Worm (Caenorhabditis elegans) whole organism, L1 larva: ENCODE measurements around the gene sru-37.

Experiments
- C16A3.4 ChIP-seq: fragments of 150-350 bp; optimal IDR thresholded peaks from 2 replicates; lab custom pipeline; 2014; ENCODE audit warnings: missing biosample characterization, missing genetic modification characterization
- C34B4.2 ChIP-seq: sonication (generic microtip); optimal IDR thresholded peaks from 2 replicates; lab custom pipeline; 2017; ENCODE audit warnings: mild to moderate bottlenecking, missing genetic modification characterization, missing compliant biosample characterization
- ama-1 ChIP-seq: fragments of 150-350 bp; optimal IDR thresholded peaks from 2 replicates; lab custom pipeline; 2014
- ceh-82 ChIP-seq, 3 experiments: fragments of 150-350 bp in 1 of 3; sonication (generic microtip) in 2 of 3; optimal IDR thresholded peaks; 2 replicates each; lab custom pipeline; 2014 to 2017; ENCODE audit warnings: missing biosample characterization in 3 of 3, missing genetic modification characterization in 3 of 3
- ces-1 ChIP-seq: fragments of 150-350 bp; optimal IDR thresholded peaks from 2 replicates; lab custom pipeline; 2014; ENCODE audit warnings: missing biosample characterization, missing genetic modification reagents, missing genetic modification characterization
- efl-1 ChIP-seq, 4 experiments: fragments of 150-350 bp; optimal IDR thresholded peaks in 3 of 4; peaks in 1 of 4; 1 replicate in 1 of 4; 2 replicates in 3 of 4; lab custom pipeline; 2014; ENCODE audit warnings: missing biosample characterization in 2 of 4, missing genetic modification characterization in 2 of 4, missing genetic modification reagents in 2 of 4
- elt-2 ChIP-seq: sonication (generic microtip); optimal IDR thresholded peaks from 2 replicates; lab custom pipeline; 2016; ENCODE audit warnings: missing genetic modification characterization, mild to moderate bottlenecking, inconsistent platforms, missing compliant biosample characterization, missing genetic modification reagents
- elt-3 ChIP-seq, 6 experiments: fragments of 150-350 bp in 1 of 6; sonication (generic microtip); optimal IDR thresholded peaks; 2 replicates each; lab custom pipeline; 2017 to 2018; ENCODE audit warnings: missing biosample characterization in 6 of 6, missing genetic modification characterization in 6 of 6, inconsistent platforms in 1 of 6
- fkh-10 ChIP-seq: sonication (generic microtip); optimal IDR thresholded peaks from 2 replicates; lab custom pipeline; 2017; ENCODE audit warnings: missing biosample characterization, missing genetic modification reagents, missing genetic modification characterization
- fos-1 ChIP-seq: fragments of 150-350 bp; optimal IDR thresholded peaks from 2 replicates; lab custom pipeline; 2014; ENCODE audit warnings: missing biosample characterization, missing genetic modification characterization
- hlh-17 ChIP-seq: fragments of 200-800 bp; sonication (Bioruptor generic); optimal IDR thresholded peaks from 2 replicates; lab custom pipeline; 2018; ENCODE audit warnings: missing genetic modification characterization, mild to moderate bottlenecking, missing compliant biosample characterization, moderate library complexity, borderline replicate concordance
- hpl-2 ChIP-seq: fragments of 150-350 bp; optimal IDR thresholded peaks from 2 replicates; lab custom pipeline; 2014; ENCODE audit warnings: missing biosample characterization, missing genetic modification reagents, missing genetic modification characterization
- irx-1 ChIP-seq: sonication (generic microtip); optimal IDR thresholded peaks from 2 replicates; lab custom pipeline; 2016; ENCODE audit warnings: missing genetic modification characterization, missing compliant biosample characterization
- isw-1 ChIP-seq: fragments of 200-800 bp; sonication (Bioruptor generic); IDR thresholded peaks from 2 replicates; pipeline ENCODE4 v1.3.6; 2022; ENCODE audit warnings: missing genetic modification characterization, missing compliant biosample characterization
- jun-1 ChIP-seq: fragments of 150-350 bp; optimal IDR thresholded peaks from 2 replicates; lab custom pipeline; 2014; ENCODE audit warnings: missing biosample characterization, missing genetic modification reagents, missing genetic modification characterization
- lin-13 ChIP-seq: fragments of 150-350 bp; optimal IDR thresholded peaks from 2 replicates; lab custom pipeline; 2014; ENCODE audit warnings: missing biosample characterization, missing genetic modification reagents, missing genetic modification characterization
- lin-14 ChIP-seq: fragments of 200-800 bp; sonication (Bioruptor generic); optimal IDR thresholded peaks from 2 replicates; lab custom pipeline; 2018; ENCODE audit warnings: mild to moderate bottlenecking, missing genetic modification characterization, moderate library complexity, missing compliant biosample characterization
- lin-15B ChIP-seq: fragments of 150-350 bp; sonication (generic microtip); optimal IDR thresholded peaks from 3 replicates; lab custom pipeline; 2014; ENCODE audit warnings: missing biosample characterization, missing genetic modification characterization
- lir-3 ChIP-seq: sonication (generic microtip); optimal IDR thresholded peaks from 2 replicates; lab custom pipeline; 2016; ENCODE audit warnings: mild to moderate bottlenecking, missing genetic modification characterization, moderate library complexity, missing compliant biosample characterization; ENCODE audit not compliant: poor library complexity
- lsy-2 ChIP-seq, 2 experiments: fragments of 150-350 bp; optimal IDR thresholded peaks; 2 replicates each; lab custom pipeline; 2014; ENCODE audit warnings: missing biosample characterization in 2 of 2, missing genetic modification characterization in 2 of 2
- mdl-1 ChIP-seq, 2 experiments: fragments of 150-350 bp; optimal IDR thresholded peaks; 2 replicates each; lab custom pipeline; 2014 to 2017; ENCODE audit warnings: missing biosample characterization in 2 of 2, missing genetic modification characterization in 2 of 2, inconsistent platforms in 1 of 2
- nhr-12 ChIP-seq: sonication (generic microtip); optimal IDR thresholded peaks from 2 replicates; lab custom pipeline; 2017; ENCODE audit warnings: missing biosample characterization, missing genetic modification characterization
- nhr-20 ChIP-seq: sonication (generic microtip); optimal IDR thresholded peaks from 2 replicates; lab custom pipeline; 2016; ENCODE audit warnings: mild to moderate bottlenecking, missing genetic modification characterization, missing compliant biosample characterization
- nhr-237 ChIP-seq: fragments of 150-350 bp; optimal IDR thresholded peaks from 2 replicates; lab custom pipeline; 2014; ENCODE audit warnings: missing biosample characterization, missing genetic modification characterization
- nhr-28 ChIP-seq: fragments of 150-350 bp; optimal IDR thresholded peaks from 2 replicates; lab custom pipeline; 2014; ENCODE audit warnings: missing biosample characterization, missing genetic modification characterization
- nhr-47 ChIP-seq: sonication (generic microtip); optimal IDR thresholded peaks from 2 replicates; lab custom pipeline; 2016; ENCODE audit warnings: mild to moderate bottlenecking, missing genetic modification characterization, moderate library complexity, missing compliant biosample characterization
- nhr-71 ChIP-seq: sonication (generic microtip); optimal IDR thresholded peaks from 2 replicates; lab custom pipeline; 2016; ENCODE audit warnings: mild to moderate bottlenecking, missing genetic modification characterization, moderate library complexity, missing compliant biosample characterization
- nhr-77 ChIP-seq: fragments of 150-350 bp; optimal IDR thresholded peaks from 2 replicates; lab custom pipeline; 2014; ENCODE audit warnings: missing biosample characterization, missing genetic modification characterization
- nhr-90 ChIP-seq: sonication (generic microtip); optimal IDR thresholded peaks from 2 replicates; lab custom pipeline; 2016; ENCODE audit warnings: mild to moderate bottlenecking, missing genetic modification characterization, missing compliant biosample characterization; ENCODE audit not compliant: poor library complexity
- rnt-1 ChIP-seq: sonication (generic microtip); optimal IDR thresholded peaks from 2 replicates; lab custom pipeline; 2016; ENCODE audit warnings: mild to moderate bottlenecking, missing genetic modification characterization, moderate library complexity, missing compliant biosample characterization
- snu-23 ChIP-seq: sonication (generic microtip); optimal IDR thresholded peaks from 2 replicates; lab custom pipeline; 2016; ENCODE audit warnings: missing genetic modification characterization, missing compliant biosample characterization
- sox-4 ChIP-seq: sonication (generic microtip); optimal IDR thresholded peaks from 2 replicates; lab custom pipeline; 2016; ENCODE audit warnings: missing genetic modification characterization, missing compliant biosample characterization
- sptf-1 ChIP-seq: fragments of 150-350 bp; optimal IDR thresholded peaks from 2 replicates; lab custom pipeline; 2014; ENCODE audit warnings: missing biosample characterization, missing genetic modification characterization
- swsn-7 ChIP-seq: sonication (generic microtip); optimal IDR thresholded peaks from 2 replicates; lab custom pipeline; 2016; ENCODE audit warnings: missing genetic modification characterization, missing compliant biosample characterization
- tbx-2 ChIP-seq: sonication (generic microtip); optimal IDR thresholded peaks from 2 replicates; lab custom pipeline; 2016; ENCODE audit warnings: missing genetic modification characterization, missing compliant biosample characterization
- unc-130 ChIP-seq: fragments of 150-350 bp; optimal IDR thresholded peaks from 2 replicates; lab custom pipeline; 2017; ENCODE audit warnings: missing biosample characterization, missing genetic modification characterization, inconsistent platforms
- unc-62 ChIP-seq: fragments of 150-350 bp; optimal IDR thresholded peaks from 2 replicates; lab custom pipeline; 2014; ENCODE audit warnings: missing biosample characterization, missing genetic modification reagents, missing genetic modification characterization
- unc-86 ChIP-seq: sonication (generic microtip); optimal IDR thresholded peaks from 2 replicates; lab custom pipeline; 2016; ENCODE audit warnings: missing genetic modification characterization, missing compliant biosample characterization
- unc-98 ChIP-seq: fragments of 200-800 bp; sonication (Bioruptor generic); IDR thresholded peaks from 2 replicates; pipeline ENCODE4 v1.3.6; 2022; ENCODE audit warnings: missing genetic modification characterization, missing compliant biosample characterization
- xbp-1 ChIP-seq: sonication (generic microtip); optimal IDR thresholded peaks from 2 replicates; lab custom pipeline; 2016; ENCODE audit warnings: missing genetic modification characterization, missing compliant biosample characterization

The sru-37 gene

DNA sequence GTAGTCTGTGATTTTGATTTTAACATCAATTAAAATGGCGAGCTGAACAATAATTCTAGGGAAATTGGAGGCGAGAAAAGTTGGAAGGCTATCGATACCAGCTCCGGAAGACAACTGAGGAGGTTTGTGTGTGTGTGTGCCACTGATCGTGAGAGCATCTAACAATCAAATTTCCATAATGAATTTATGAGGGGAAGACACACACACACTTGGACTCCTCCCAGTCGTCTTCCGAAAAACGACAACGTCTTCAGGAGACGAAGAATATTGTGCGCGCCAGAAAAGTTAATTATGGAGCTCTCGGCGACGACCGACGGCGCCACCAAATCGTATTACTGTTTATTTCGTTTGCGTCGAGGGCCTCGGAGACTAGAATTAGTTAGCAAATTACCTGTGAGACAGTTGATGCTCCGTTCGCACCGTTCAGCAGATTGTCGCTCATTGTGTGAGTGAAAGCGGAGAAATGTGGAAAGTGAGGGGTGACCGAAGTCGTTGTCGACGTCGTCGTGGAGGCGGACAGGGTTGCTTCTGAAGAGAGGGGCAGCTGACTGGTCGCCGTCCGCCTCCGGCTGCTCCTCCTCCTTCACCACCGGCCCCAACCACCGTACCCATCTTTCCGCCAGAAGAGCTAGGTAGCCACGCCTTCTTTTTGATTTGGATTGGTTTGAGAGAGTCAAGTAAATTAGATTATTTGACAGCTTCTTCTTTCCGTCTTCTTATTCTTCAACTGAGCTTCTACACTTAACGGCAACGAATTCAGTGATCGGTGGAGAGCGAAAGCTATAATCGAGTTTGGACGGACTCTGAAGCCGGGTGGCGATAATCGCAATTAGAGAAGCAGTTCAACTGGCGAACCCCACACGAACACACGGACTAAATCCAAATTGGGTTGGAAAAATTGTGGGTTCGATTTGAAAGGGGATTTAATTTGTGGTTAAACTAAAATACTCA, 36.2 kb upstream of the sru-37 start, which contains the start of gene unc-42:
TSS of gene unc-42 (minus strand) at position 564 of the 951 bp plus-strand sequence.
- TF ChIP-seq C34B4.2 (tag; lab: Kevin White, UChicago): no peak
- peak; percentile 80 for TF ChIP-seq lin-14
- TF ChIP-seq efl-1 (optimal IDR thresholded peaks at IDR 0.05; lab: Kevin White, UChicago): no peak
- TF ChIP-seq efl-1 (GFP tag; optimal IDR thresholded peaks at IDR 0.05 in 1 of 2; lab: Kevin White, UChicago): peak in 1 of 2 experiments; percentile 76
- TF ChIP-seq ceh-82 (tag; optimal IDR thresholded peaks at IDR 0.05; lab: Kevin White, UChicago): peak in 1 of 3 experiments; percentile 28
- no peak for TF ChIP-seq sptf-1 (tag; lab: Kevin White, UChicago)
- TF ChIP-seq nhr-71 (tag; lab: Kevin White, UChicago): peak; percentile 30
- no peak for TF ChIP-seq C16A3.4 (tag; lab: Kevin White, UChicago)
- TF ChIP-seq lsy-2 (tag; optimal IDR thresholded peaks at IDR 0.05; lab: Kevin White, UChicago): peak in 1 of 2 experiments; percentile 53
- no peak for TF ChIP-seq hlh-17 (GFP tag; lab: Kevin White, UChicago)
- TF ChIP-seq fkh-10 (GFP tag; lab: Kevin White, UChicago): peak; percentile 88
- no peak for TF ChIP-seq nhr-90 (tag; lab: Kevin White, UChicago)
- TF ChIP-seq nhr-47 (tag; lab: Kevin White, UChicago): peak; percentile 50
- TF ChIP-seq swsn-7 (tag; lab: Kevin White, UChicago): peak; percentile 16
- TF ChIP-seq ces-1 (GFP tag; lab: Kevin White, UChicago): peak; percentile 100
- TF ChIP-seq nhr-28 (tag; lab: Kevin White, UChicago): no peak
- TF ChIP-seq tbx-2: peak; percentile 35

DNA sequence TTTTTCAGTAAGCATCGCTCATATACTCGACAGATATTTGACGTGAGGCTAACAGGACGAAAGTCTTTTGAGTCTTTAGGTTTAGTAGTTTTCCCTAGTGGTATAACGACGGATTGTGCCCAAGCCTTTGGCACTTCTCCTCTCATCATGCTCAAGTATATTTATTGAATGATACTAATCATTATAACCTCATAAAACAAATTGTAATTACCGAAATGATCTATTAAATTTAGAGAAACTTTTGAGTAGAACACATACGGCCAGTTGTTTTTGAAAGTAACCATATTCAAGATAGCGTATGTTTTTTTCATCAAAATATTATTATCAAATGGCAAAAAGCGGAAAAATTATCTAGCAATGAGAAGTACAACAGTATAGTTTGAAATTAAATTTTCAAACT, 34.0 kb upstream of the sru-37 start:
- TF ChIP-seq nhr-20 (tag; lab: Kevin White, UChicago): no peak
- TF ChIP-seq snu-23 (GFP tag; lab: Kevin White, UChicago): no peak
- no peak for TF ChIP-seq irx-1 (tag; lab: Kevin White, UChicago)
- TF ChIP-seq nhr-237 (tag; lab: Kevin White, UChicago): no peak
- TF ChIP-seq, all 84 proteins: peak for 0

DNA sequence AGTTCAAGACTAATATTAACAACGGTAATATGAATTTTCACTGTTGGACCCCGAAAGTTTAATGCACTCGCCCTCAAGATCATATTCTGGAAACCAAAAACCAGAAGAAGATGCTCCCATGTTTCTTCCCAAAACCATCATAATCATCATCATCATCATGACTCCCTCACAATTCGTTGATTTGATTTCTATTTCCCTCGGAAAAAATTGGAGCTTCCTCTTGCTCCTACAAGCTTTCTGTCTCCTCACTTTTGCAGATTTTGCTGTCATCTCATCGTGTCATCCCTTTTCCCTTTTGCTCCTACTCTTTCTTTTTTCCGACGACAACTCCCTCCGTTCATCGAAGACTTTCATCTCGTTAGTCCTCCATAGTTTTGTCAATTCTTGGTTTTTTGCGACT, 33.3 kb upstream of the sru-37 start, which contains the start of gene F46B6.2:
TSS of gene F46B6.2 (plus strand) at position 316 of the 400 bp plus-strand sequence.
- TF ChIP-seq lir-3 (tag; lab: Kevin White, UChicago) (no peak), unc-130 (tag; lab: Kevin White, UChicago) (no peak), nhr-77 (no peak), elt-3 (tag; optimal IDR thresholded peaks at IDR 0.05; lab: Kevin White, UChicago) (no peak), sox-4 (no peak), jun-1 (tag; lab: Kevin White, UChicago) (no peak), lsy-2 (tag; optimal IDR thresholded peaks at IDR 0.05; lab: Kevin White, UChicago) (no peak), rnt-1 (no peak), hpl-2 (GFP tag; lab: Kevin White, UChicago) (no peak), fkh-10 (GFP tag; lab: Kevin White, UChicago) (peak; percentile 56), unc-86 (no peak), ces-1 (GFP tag; lab: Kevin White, UChicago) (peak; percentile 99), lin-14 (no peak), mdl-1 (tag; optimal IDR thresholded peaks at IDR 0.05; lab: Kevin White, UChicago) (no peak), lin-15B (tag; lab: Kevin White, UChicago) (no peak), unc-98 (GFP tag; lab: Robert Waterston, UW) (no peak), ama-1 (lab: Kevin White, UChicago) (no peak)

DNA sequence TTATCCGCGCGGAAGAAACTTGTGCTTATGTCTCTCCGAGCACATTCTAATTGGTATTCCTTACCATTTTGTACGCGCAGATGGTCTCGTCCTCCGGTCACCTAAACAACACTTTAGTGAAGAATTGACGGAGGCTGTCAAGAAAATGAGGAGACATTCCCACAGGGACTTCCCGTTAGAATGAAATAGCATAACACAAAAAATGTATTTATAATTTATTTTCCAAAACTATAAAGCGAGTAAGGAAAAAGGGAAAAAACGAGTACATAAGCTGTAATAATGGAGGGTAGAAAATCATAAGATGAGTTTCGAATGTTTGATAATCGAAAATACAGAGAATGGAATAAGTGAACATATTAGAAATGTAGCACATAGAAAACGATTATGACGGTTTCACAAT, 29.5 kb upstream of the sru-37 start, which contains the start of gene F46B6.12:
TSS of gene F46B6.12 (minus strand) at position 101 of the 400 bp plus-strand sequence.
- TF ChIP-seq unc-62: no peak
- TF ChIP-seq isw-1 (GFP tag; lab: Robert Waterston, UW): no peak
- TF ChIP-seq xbp-1 (tag; lab: Kevin White, UChicago): no peak
- TF ChIP-seq fos-1 (tag; lab: Kevin White, UChicago): no peak
- no peak for TF ChIP-seq rnt-1
- no peak for TF ChIP-seq lin-13
- no peak for TF ChIP-seq nhr-12 (tag; lab: Kevin White, UChicago)
- no peak for TF ChIP-seq elt-2
- TF ChIP-seq, all 84 proteins: peak for 0
